Worm (Caenorhabditis elegans): Measurements from ENCODE around the gene F49A5.10.

The F49A5.10 gene

ce11 chrV:16861719-16862118 is 13.3 kb upstream of the F49A5.10 start, which contains the start of the genes clec-32 and clec-24:
Gene clec-32, minus strand, starts transcription at chrV:16861819.
Gene clec-24, plus strand, starts transcription at chrV:16862012.
- TF ChIP-seq unc-62 (GFP tag; optimal IDR thresholded peaks at IDR 0.05), result no peak

ce11 chrV:16865404-16865803 is 9.7 kb upstream of the F49A5.10 start, which contains the start of gene clec-28:
Gene clec-28, plus strand, starts transcription at chrV:16865704.
- no peak for TF ChIP-seq unc-62 (GFP tag; optimal IDR thresholded peaks at IDR 0.05)

- no peak for TF ChIP-seq unc-62 (GFP tag; optimal IDR thresholded peaks at IDR 0.05)
Observed at ce11 chrV:16869740-16870139, 5.3 kb upstream of the F49A5.10 start, which contains the start of gene clec-33. Gene clec-33, minus strand, starts transcription at chrV:16869840.

- no peak for TF ChIP-seq unc-62 (GFP tag; optimal IDR thresholded peaks at IDR 0.05)
Observed at ce11 chrV:16871387-16871786, 3.7 kb upstream of the F49A5.10 start, which contains the start of gene thn-4. Gene thn-4, minus strand, starts transcription at chrV:16871487.

- TF ChIP-seq unc-62 (GFP tag; optimal IDR thresholded peaks at IDR 0.05), result no peak
Observed at ce11 chrV:16873642-16874041, 1.4 kb upstream of the F49A5.10 start, which contains the start of gene srw-23. Gene srw-23, plus strand, starts transcription at chrV:16873942.

- no peak for TF ChIP-seq unc-62 (GFP tag; optimal IDR thresholded peaks at IDR 0.05)
Observed at ce11 chrV:16879532-16879931, 4.5 kb downstream of the F49A5.10 start.

- TF ChIP-seq unc-62 (GFP tag; optimal IDR thresholded peaks at IDR 0.05), result no peak
Observed at ce11 chrV:16880054-16880453, 5.0 kb downstream of the F49A5.10 start, which contains the start of gene F09C6.3. Gene F09C6.3, minus strand, starts transcription at chrV:16880154.

ce11 chrV:16880679-16881078 is 5.6 kb downstream of the F49A5.10 start, which contains the start of gene F09C6.14:
Gene F09C6.14, plus strand, starts transcription at chrV:16880979.
- no peak for TF ChIP-seq unc-62 (GFP tag; optimal IDR thresholded peaks at IDR 0.05)

ce11 chrV:16882260-16882918 is 7.3 kb downstream of the F49A5.10 start, which contains the start of the genes F09C6.11 and F09C6.12:
Gene F09C6.11, minus strand, starts transcription at chrV:16882310.
Gene F09C6.12, plus strand, starts transcription at chrV:16882868.
- no peak for TF ChIP-seq unc-62 (GFP tag; optimal IDR thresholded peaks at IDR 0.05)

ce11 chrV:16884744-16885143 is 9.7 kb downstream of the F49A5.10 start, which contains the start of gene F09C6.13:
Gene F09C6.13, plus strand, starts transcription at chrV:16885044.
- TF ChIP-seq unc-62 (GFP tag; optimal IDR thresholded peaks at IDR 0.05), result no peak

ce11 chrV:16888788-16889325 is 13.8 kb downstream of the F49A5.10 start, which contains the start of the genes ifas-2 and fbxa-44:
Gene ifas-2, minus strand, starts transcription at chrV:16888888.
Gene fbxa-44, plus strand, starts transcription at chrV:16889275.
- TF ChIP-seq unc-62 (GFP tag; optimal IDR thresholded peaks at IDR 0.05), result no peak

- no peak for TF ChIP-seq unc-62 (GFP tag; optimal IDR thresholded peaks at IDR 0.05)
Observed at ce11 chrV:16893440-16893839, 18.4 kb downstream of the F49A5.10 start, which contains the start of gene F09C6.15. Gene F09C6.15, plus strand, starts transcription at chrV:16893740.

- no peak for TF ChIP-seq unc-62 (GFP tag; optimal IDR thresholded peaks at IDR 0.05)
Observed at ce11 chrV:16899355-16899754, 24.3 kb downstream of the F49A5.10 start, which contains the start of gene fbxa-45. Gene fbxa-45, minus strand, starts transcription at chrV:16899455.

- no peak for TF ChIP-seq unc-62 (GFP tag; optimal IDR thresholded peaks at IDR 0.05)
Observed at ce11 chrV:16902726-16903125, 27.7 kb downstream of the F49A5.10 start, which contains the start of gene srd-68. Gene srd-68, minus strand, starts transcription at chrV:16902826.

ce11 chrV:16904612-16905011 is 29.5 kb downstream of the F49A5.10 start, which contains the start of gene nhr-262:
Gene nhr-262, plus strand, starts transcription at chrV:16904912.
- no peak for TF ChIP-seq unc-62 (GFP tag; optimal IDR thresholded peaks at IDR 0.05)

ce11 chrV:16909871-16910270 is 34.8 kb downstream of the F49A5.10 start, which contains the start of gene F09C6.16:
Gene F09C6.16, minus strand, starts transcription at chrV:16909971.
- no peak for TF ChIP-seq unc-62 (GFP tag; optimal IDR thresholded peaks at IDR 0.05)
